Worm (Caenorhabditis elegans) whole organism, L3 larva: ENCODE data around the gene C34C12.7.

ENCODE experiments used
- aly-2 ChIP-seq: fragments of 150-350 bp; optimal IDR thresholded peaks from 2 replicates; lab custom pipeline; 2014; ENCODE audit warnings: missing biosample characterization, missing genetic modification characterization
- ama-1 ChIP-seq: fragments of 150-350 bp; optimal IDR thresholded peaks from 2 replicates; lab custom pipeline; 2018
- ceh-9 ChIP-seq: sonication (generic microtip); optimal IDR thresholded peaks from 2 replicates; lab custom pipeline; 2018; ENCODE audit warnings: missing biosample characterization, missing genetic modification characterization
- daf-12 ChIP-seq: fragments of 150-350 bp; optimal IDR thresholded peaks from 2 replicates; lab custom pipeline; 2014; ENCODE audit warnings: missing biosample characterization, missing genetic modification reagents, missing genetic modification characterization
- egl-27 ChIP-seq: sonication (generic microtip); optimal IDR thresholded peaks from 4 replicates; lab custom pipeline; 2017; ENCODE audit warnings: missing biosample characterization, missing genetic modification reagents, missing genetic modification characterization
- egl-5 ChIP-seq: fragments of 150-350 bp; optimal IDR thresholded peaks from 2 replicates; lab custom pipeline; 2017; ENCODE audit warnings: missing biosample characterization, missing genetic modification reagents, missing genetic modification characterization, inconsistent platforms
- elt-1 ChIP-seq: fragments of 150-350 bp; optimal IDR thresholded peaks from 2 replicates; lab custom pipeline; 2014; ENCODE audit warnings: missing biosample characterization, missing genetic modification characterization
- elt-2 ChIP-seq: sonication (generic microtip); optimal IDR thresholded peaks from 2 replicates; lab custom pipeline; 2016; ENCODE audit warnings: missing genetic modification reagents, mild to moderate bottlenecking, missing genetic modification characterization, missing compliant biosample characterization
- fkh-10 ChIP-seq: sonication (generic microtip); optimal IDR thresholded peaks from 2 replicates; lab custom pipeline; 2017; ENCODE audit warnings: missing biosample characterization, missing genetic modification reagents, missing genetic modification characterization
- fkh-2 ChIP-seq: fragments of 150-350 bp; optimal IDR thresholded peaks from 2 replicates; lab custom pipeline; 2014; ENCODE audit warnings: missing biosample characterization, missing genetic modification reagents, missing genetic modification characterization
- fos-1 ChIP-seq: fragments of 150-350 bp; optimal IDR thresholded peaks from 2 replicates; lab custom pipeline; 2014; ENCODE audit warnings: missing biosample characterization, missing genetic modification characterization
- jun-1 ChIP-seq: fragments of 150-350 bp; optimal IDR thresholded peaks from 2 replicates; lab custom pipeline; 2014; ENCODE audit warnings: missing biosample characterization, missing genetic modification reagents, missing genetic modification characterization
- lin-15B ChIP-seq: fragments of 150-350 bp; optimal IDR thresholded peaks from 2 replicates; lab custom pipeline; 2014; ENCODE audit warnings: missing biosample characterization, missing genetic modification characterization
- lin-39 ChIP-seq: fragments of 150-350 bp; optimal IDR thresholded peaks from 2 replicates; lab custom pipeline; 2018; ENCODE audit warnings: missing biosample characterization, missing genetic modification reagents, missing genetic modification characterization
- lsy-12 ChIP-seq: sonication (generic microtip); optimal IDR thresholded peaks from 2 replicates; lab custom pipeline; 2016; ENCODE audit warnings: mild to moderate bottlenecking, missing genetic modification characterization, missing compliant biosample characterization
- mdl-1 ChIP-seq: fragments of 150-350 bp; optimal IDR thresholded peaks from 2 replicates; lab custom pipeline; 2014; ENCODE audit warnings: missing biosample characterization, missing genetic modification characterization
- nfya-1 ChIP-seq: sonication (generic microtip); optimal IDR thresholded peaks from 2 replicates; lab custom pipeline; 2017; ENCODE audit warnings: missing genetic modification characterization, mild to moderate bottlenecking, missing compliant biosample characterization, antibody characterized with exemption, moderate library complexity; ENCODE audit not compliant: insufficient read depth
- nhr-11 ChIP-seq: fragments of 150-350 bp; optimal IDR thresholded peaks from 2 replicates; lab custom pipeline; 2014; ENCODE audit warnings: missing biosample characterization, missing genetic modification characterization
- nhr-12 ChIP-seq: fragments of 150-350 bp; optimal IDR thresholded peaks from 2 replicates; lab custom pipeline; 2014; ENCODE audit warnings: missing biosample characterization, missing genetic modification characterization
- nhr-237 ChIP-seq: fragments of 150-350 bp; optimal IDR thresholded peaks from 2 replicates; lab custom pipeline; 2014; ENCODE audit warnings: missing biosample characterization, missing genetic modification characterization
- nhr-28 ChIP-seq: fragments of 150-350 bp; optimal IDR thresholded peaks from 2 replicates; lab custom pipeline; 2014; ENCODE audit warnings: missing biosample characterization, missing genetic modification characterization
- nhr-67 ChIP-seq: fragments of 150-350 bp; optimal IDR thresholded peaks from 2 replicates; lab custom pipeline; 2014; ENCODE audit warnings: missing biosample characterization, missing genetic modification characterization
- nhr-76 ChIP-seq: fragments of 150-350 bp; sonication (generic microtip); optimal IDR thresholded peaks from 5 replicates; lab custom pipeline; 2014; ENCODE audit warnings: missing biosample characterization, missing genetic modification characterization
- nhr-77 ChIP-seq: fragments of 150-350 bp; optimal IDR thresholded peaks from 2 replicates; lab custom pipeline; 2014; ENCODE audit warnings: missing biosample characterization, missing genetic modification characterization
- pha-4 ChIP-seq: fragments of 150-350 bp; optimal IDR thresholded peaks from 2 replicates; lab custom pipeline; 2014; ENCODE audit warnings: missing biosample characterization, missing genetic modification reagents, missing genetic modification characterization
- pqm-1 ChIP-seq: fragments of 150-350 bp; optimal IDR thresholded peaks from 2 replicates; lab custom pipeline; 2017; ENCODE audit warnings: missing biosample characterization, missing genetic modification characterization, inconsistent platforms
- sea-2 ChIP-seq: fragments of 150-350 bp; sonication (generic microtip); optimal IDR thresholded peaks from 4 replicates; lab custom pipeline; 2014; ENCODE audit warnings: missing biosample characterization, missing genetic modification reagents, missing genetic modification characterization
- skn-1 ChIP-seq: fragments of 150-350 bp; optimal IDR thresholded peaks from 2 replicates; lab custom pipeline; 2014; ENCODE audit warnings: missing biosample characterization, missing genetic modification characterization
- tbx-2 ChIP-seq: sonication (generic microtip); optimal IDR thresholded peaks from 2 replicates; lab custom pipeline; 2016; ENCODE audit warnings: mild to moderate bottlenecking, missing genetic modification characterization, missing compliant biosample characterization
- unc-39 ChIP-seq: sonication (generic microtip); optimal IDR thresholded peaks from 4 replicates; lab custom pipeline; 2017; ENCODE audit warnings: missing biosample characterization, missing genetic modification characterization
- unc-62 ChIP-seq: fragments of 150-350 bp; sonication (generic microtip); optimal IDR thresholded peaks from 4 replicates; lab custom pipeline; 2014; ENCODE audit warnings: missing biosample characterization, missing genetic modification reagents, missing genetic modification characterization
- ztf-11 ChIP-seq: fragments of 150-350 bp; optimal IDR thresholded peaks from 2 replicates; lab custom pipeline; 2014; ENCODE audit warnings: missing biosample characterization, missing genetic modification characterization
- ztf-4 ChIP-seq: fragments of 150-350 bp; optimal IDR thresholded peaks from 2 replicates; lab custom pipeline; 2014; ENCODE audit warnings: missing biosample characterization, missing genetic modification characterization

C34C12.7 gene

DNA sequence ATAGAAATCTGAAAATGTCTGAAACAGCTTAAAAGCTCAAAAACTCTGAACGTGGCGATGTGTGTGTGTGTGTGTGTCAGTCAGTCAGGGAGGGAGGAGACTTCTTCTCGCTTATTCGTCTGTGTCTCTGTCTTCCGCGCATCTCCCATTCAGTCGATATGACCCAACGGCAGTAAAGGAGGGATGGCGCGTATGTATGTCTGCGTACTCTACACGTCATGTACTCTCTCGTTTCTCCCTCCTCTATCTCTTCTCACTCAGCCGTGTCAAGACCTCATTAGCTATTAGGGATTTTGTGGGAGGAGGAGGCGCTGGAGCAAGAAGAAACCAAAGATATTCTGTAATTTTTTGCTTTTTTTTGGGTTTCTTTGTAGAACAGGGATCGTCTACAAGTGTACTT, 43.9 kb upstream of the C34C12.7 start (continued):
- TF ChIP-seq tbx-2 (tag; lab: Kevin White, UChicago) (peak; percentile 1), unc-39 (tag; lab: Kevin White, UChicago) (no peak), nhr-77 (tag; lab: Kevin White, UChicago) (no peak), egl-27 (tag; lab: Kevin White, UChicago) (no peak), aly-2 (tag; lab: Kevin White, UChicago) (no peak), mdl-1 (tag; lab: Kevin White, UChicago) (no peak), ztf-4 (tag; lab: Kevin White, UChicago) (no peak), daf-12 (no peak), unc-62 (peak; percentile 46), nhr-11 (tag; lab: Kevin White, UChicago) (no peak)

DNA sequence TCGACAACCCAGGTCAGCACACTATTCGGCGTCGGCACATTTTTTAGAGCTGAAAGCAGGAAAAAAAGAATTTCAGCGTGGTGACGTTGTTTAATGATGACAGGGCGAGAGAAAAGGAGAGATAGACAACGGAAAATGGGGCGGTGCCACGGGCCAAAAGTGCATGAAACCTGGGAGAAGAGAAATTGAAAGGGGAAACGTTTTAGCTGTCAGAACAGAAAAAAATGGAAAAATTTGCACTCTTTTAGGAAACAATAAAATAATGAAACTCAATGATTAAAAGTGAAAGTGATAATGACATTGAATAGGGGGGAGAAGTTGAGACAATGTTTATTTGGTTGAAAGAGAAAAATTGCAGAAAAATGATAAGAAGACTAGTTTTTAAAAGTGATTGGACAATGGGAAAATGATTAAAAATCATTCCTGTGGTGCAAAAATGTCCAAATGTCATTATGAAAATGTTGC, 41.6 kb upstream of the C34C12.7 start, which contains the start of gene pitp-1:
TSS of gene pitp-1 (minus strand) at position 51 of the 465 bp plus-strand sequence.
- TF ChIP-seq nhr-76 (tag; lab: Kevin White, UChicago) (no peak), elt-2 (peak; percentile 79), daf-12 (no peak), ceh-9 (no peak), fos-1 (tag; lab: Kevin White, UChicago) (no peak), nhr-28 (tag; lab: Kevin White, UChicago) (no peak), nfya-1 (peak; percentile 29), pha-4 (tag; lab: Kevin White, UChicago) (peak; percentile 43), egl-27 (tag; lab: Kevin White, UChicago) (no peak), pqm-1 (tag; lab: Kevin White, UChicago) (peak; percentile 75)
- TF ChIP-seq, all 47 proteins: peak for 4

DNA sequence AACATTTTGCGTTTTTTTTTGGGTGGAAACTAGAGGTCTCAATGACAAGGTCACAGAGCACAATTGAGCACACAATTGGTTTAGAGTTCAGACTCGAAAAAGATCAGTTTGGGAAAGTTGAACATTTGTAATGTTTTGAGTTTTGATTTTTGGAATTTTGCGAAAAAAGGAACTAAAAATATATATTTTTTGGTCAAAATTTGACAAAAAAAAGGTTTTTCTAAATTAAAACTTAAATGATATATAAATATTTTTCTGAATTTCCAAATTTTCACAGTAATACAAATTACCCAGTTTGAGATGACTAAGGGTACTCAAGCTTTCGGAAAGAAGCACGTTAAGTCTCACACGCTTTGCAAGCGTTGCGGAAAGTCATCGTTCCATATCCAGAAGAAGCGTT, 40.2 kb upstream of the C34C12.7 start, which contains the start of gene rpl-37:
TSS of gene rpl-37 (plus strand) at position 301 of the 400 bp plus-strand sequence.
- no peak for TF ChIP-seq lin-15B (tag; lab: Kevin White, UChicago)
- TF ChIP-seq nhr-77 (tag; lab: Kevin White, UChicago): no peak
- no peak for TF ChIP-seq elt-1
- no peak for TF ChIP-seq ama-1 (lab: Kevin White, UChicago)
- TF ChIP-seq nhr-237 (tag; lab: Kevin White, UChicago): no peak
- no peak for TF ChIP-seq egl-5 (tag; lab: Kevin White, UChicago)
- no peak for TF ChIP-seq aly-2 (tag; lab: Kevin White, UChicago)
- TF ChIP-seq tbx-2 (tag; lab: Kevin White, UChicago): no peak
- TF ChIP-seq ztf-4 (tag; lab: Kevin White, UChicago): no peak
- no peak for TF ChIP-seq ztf-11 (tag; lab: Kevin White, UChicago)
- TF ChIP-seq elt-2: no peak
- TF ChIP-seq lsy-12: no peak
- TF ChIP-seq nfya-1: no peak

DNA sequence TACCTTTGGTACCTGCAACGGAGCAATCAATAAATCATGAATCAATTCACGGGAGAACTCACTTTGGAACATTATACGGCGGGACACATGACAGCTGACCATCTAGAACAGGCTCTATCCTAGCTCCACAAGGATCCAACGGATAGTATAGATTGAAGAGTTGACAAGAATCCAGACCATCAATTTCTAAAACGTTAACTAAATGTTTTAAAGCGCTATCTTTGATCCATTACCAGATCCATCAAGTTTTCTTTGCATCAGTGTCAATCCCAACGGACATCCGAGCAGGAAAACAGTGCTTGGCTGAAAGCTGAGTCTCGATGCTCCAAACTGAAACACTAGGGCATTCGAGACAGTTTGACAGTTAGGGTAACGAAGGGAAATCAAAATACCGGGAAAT, 35.2 kb upstream of the C34C12.7 start:
- TF ChIP-seq lin-39 (no peak), skn-1 (tag; lab: Kevin White, UChicago) (no peak), egl-27 (tag; lab: Kevin White, UChicago) (no peak), nhr-12 (tag; lab: Kevin White, UChicago) (no peak)

DNA sequence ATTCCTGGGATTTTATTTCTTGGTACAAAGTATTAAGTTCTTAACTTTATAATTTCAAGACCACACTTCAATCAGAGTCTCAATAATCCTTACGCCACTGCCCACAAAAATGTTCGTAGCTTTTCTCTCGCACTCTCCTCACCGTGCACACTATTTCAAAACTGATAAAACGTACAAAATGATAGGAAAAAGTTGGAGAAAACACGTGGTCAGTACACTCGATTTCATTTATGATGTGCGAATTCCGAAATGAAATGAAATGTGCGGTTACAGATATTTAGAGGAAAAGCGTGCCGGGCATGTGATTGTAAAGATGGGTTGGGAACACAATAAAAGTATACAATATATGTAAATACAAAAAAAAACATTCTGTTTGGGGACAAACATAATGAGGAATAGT, 32.3 kb upstream of the C34C12.7 start:
- peak; percentile 51 for TF ChIP-seq pha-4 (tag; lab: Kevin White, UChicago)
- TF ChIP-seq daf-12: no peak
- peak; percentile 87 for TF ChIP-seq elt-2
- TF ChIP-seq sea-2 (GFP tag; lab: Kevin White, UChicago): no peak
- TF ChIP-seq unc-62: no peak
- TF ChIP-seq lsy-12: no peak
- peak; percentile 95 for TF ChIP-seq pqm-1 (tag; lab: Kevin White, UChicago)
- TF ChIP-seq mdl-1 (tag; lab: Kevin White, UChicago): no peak
- TF ChIP-seq fkh-2: no peak
- TF ChIP-seq nhr-67 (tag; lab: Kevin White, UChicago): no peak
- TF ChIP-seq jun-1 (tag; lab: Kevin White, UChicago): peak; percentile 7

DNA sequence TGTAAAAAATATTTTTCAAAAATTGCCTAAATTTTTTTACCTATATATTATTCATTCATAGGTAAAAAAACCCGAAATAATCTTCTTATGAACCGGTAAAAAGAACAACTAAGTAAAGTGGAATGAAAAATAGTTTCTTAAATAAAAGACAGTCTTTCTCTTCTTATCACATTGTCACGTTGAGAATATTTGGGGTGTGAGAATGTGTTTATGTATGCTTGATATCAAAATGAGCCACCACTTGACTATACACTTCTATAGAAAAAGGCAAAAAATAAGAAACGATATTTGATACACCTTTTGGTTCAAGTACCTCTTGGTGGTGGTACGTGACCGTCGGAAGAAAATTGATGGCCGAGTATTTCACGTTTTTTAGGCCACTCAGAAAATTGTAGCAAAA, 31.4 kb upstream of the C34C12.7 start, which contains the start of gene hmit-1.3:
TSS of gene hmit-1.3 (minus strand) at position 103 of the 400 bp plus-strand sequence.
- TF ChIP-seq pha-4 (tag; lab: Kevin White, UChicago) (peak; percentile 13), pqm-1 (tag; lab: Kevin White, UChicago) (peak; percentile 58), fkh-10 (GFP tag; lab: Kevin White, UChicago) (no peak), nhr-76 (tag; lab: Kevin White, UChicago) (no peak), elt-2 (peak; percentile 58), mdl-1 (tag; lab: Kevin White, UChicago) (no peak), lin-39 (no peak), jun-1 (tag; lab: Kevin White, UChicago) (no peak)
